Worm (Caenorhabditis elegans): ENCODE data around the gene F21G4.5.

Gene F21G4.5

DNA sequence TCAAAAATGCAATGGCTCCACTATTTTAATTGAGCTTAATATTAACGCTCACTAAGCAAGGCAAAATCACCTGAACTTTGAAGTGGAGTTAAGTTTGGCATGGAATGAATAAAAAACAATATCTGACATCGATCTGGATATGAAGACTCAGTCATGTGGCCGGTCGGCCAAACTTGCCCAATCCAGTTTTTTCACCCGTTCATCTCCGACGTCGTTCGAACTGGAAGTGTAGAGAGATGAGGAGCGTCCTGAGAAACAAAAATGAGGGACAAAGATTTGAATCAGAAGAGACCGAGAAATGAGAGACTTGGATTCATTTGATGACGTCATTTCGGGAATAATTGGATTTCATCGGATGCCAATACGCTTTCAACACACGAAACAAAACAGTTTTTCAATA lies 32.2 kb downstream of the F21G4.5 start:
- TF ChIP-seq eyg-1 (tag; optimal IDR thresholded peaks at IDR 0.05) (no peak), K09A11.1 (tag; optimal IDR thresholded peaks at IDR 0.05; ENCODE audit: insufficient read depth) (no peak), pag-3 (tag; optimal IDR thresholded peaks at IDR 0.05; ENCODE audit: borderline replicate concordance) (no peak), pros-1 (tag; optimal IDR thresholded peaks at IDR 0.05) (no peak), zip-5 (tag; optimal IDR thresholded peaks at IDR 0.05) (no peak), ceh-14 (tag; optimal IDR thresholded peaks at IDR 0.05) (no peak), unc-42 (tag; optimal IDR thresholded peaks at IDR 0.05) (no peak), pax-1 (tag; optimal IDR thresholded peaks at IDR 0.05) (no peak), unc-3 (GFP tag; conservative IDR thresholded peaks at IDR 0.05) (no peak), unc-3 (tag; optimal IDR thresholded peaks at IDR 0.05) (no peak)

DNA sequence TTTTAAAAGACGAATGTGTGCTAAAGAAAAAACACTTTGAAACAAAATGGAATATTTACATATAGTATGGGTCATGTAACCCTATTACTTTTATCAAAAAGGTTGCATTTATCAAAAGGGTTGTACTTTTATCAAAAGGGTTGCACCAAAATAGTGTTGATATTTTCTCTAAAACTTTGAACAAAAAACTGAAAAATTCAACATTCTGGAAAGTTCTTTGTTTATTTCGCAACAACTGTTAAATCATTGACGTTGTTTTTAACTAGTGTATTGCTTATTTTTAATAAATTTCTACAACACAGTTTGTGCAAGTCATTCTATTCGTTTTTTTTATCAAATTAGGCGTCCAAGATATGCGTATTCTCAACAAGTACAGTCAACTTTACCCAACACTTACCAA lies 32.6 kb downstream of the F21G4.5 start, which contains the start of the genes C17G1.5 and C17G1.14:
Gene C17G1.5, plus strand, starts transcription at position 266 of the 400 bp plus-strand sequence.
Gene C17G1.14, plus strand, starts transcription at position 277 of the 400 bp plus-strand sequence.
- no peak for TF ChIP-seq unc-3 (GFP tag; conservative IDR thresholded peaks at IDR 0.05)
- no peak for TF ChIP-seq unc-3 (tag; optimal IDR thresholded peaks at IDR 0.05)
- TF ChIP-seq fkh-6 (tag; optimal IDR thresholded peaks at IDR 0.05) = no peak
- TF ChIP-seq odd-2 (tag; optimal IDR thresholded peaks at IDR 0.05) = no peak
- TF ChIP-seq Y22D7AL.16 (tag; optimal IDR thresholded peaks at IDR 0.05) = no peak
- TF ChIP-seq syd-9 (tag; optimal IDR thresholded peaks at IDR 0.05) = no peak
- no peak for TF ChIP-seq ceh-24 (tag; optimal IDR thresholded peaks at IDR 0.05)
- no peak for TF ChIP-seq elt-4 (tag; optimal IDR thresholded peaks at IDR 0.05)
- TF ChIP-seq zip-5 (tag; optimal IDR thresholded peaks at IDR 0.05) = no peak
- TF ChIP-seq sox-2 (GFP tag; IDR thresholded peaks at IDR 0.05) = no peak
- TF ChIP-seq ceh-2 (tag; optimal IDR thresholded peaks at IDR 0.05) = no peak
- TF ChIP-seq ceh-30 (tag; optimal IDR thresholded peaks at IDR 0.05) = no peak
- no peak for TF ChIP-seq ceh-34 (tag; optimal IDR thresholded peaks at IDR 0.05)

- TF ChIP-seq madf-2 (tag; optimal IDR thresholded peaks at IDR 0.05) (no peak), che-1 (tag; optimal IDR thresholded peaks at IDR 0.05) (no peak), ceh-18 (tag; optimal IDR thresholded peaks at IDR 0.05) (no peak), F13H6.1 (tag; optimal IDR thresholded peaks at IDR 0.05) (no peak), tbx-7 (tag; optimal IDR thresholded peaks at IDR 0.05) (no peak), zip-5 (tag; optimal IDR thresholded peaks at IDR 0.05) (no peak), C38D4.7 (GFP tag; optimal IDR thresholded peaks at IDR 0.05) (no peak), lim-6 (tag; optimal IDR thresholded peaks at IDR 0.05) (no peak), K09A11.1 (tag; optimal IDR thresholded peaks at IDR 0.05; ENCODE audit: insufficient read depth) (no peak), ttx-3 (tag; optimal IDR thresholded peaks at IDR 0.05) (no peak), dve-1 (tag; optimal IDR thresholded peaks at IDR 0.05) (no peak), ceh-45 (GFP tag; IDR thresholded peaks at IDR 0.05) (no peak), eyg-1 (tag; optimal IDR thresholded peaks at IDR 0.05) (no peak), unc-86 (tag; optimal IDR thresholded peaks at IDR 0.05) (no peak), nhr-11 (tag; optimal IDR thresholded peaks at IDR 0.05) (no peak)
These were observed 34.6 kb downstream of the F21G4.5 start for ce11 chrX:9940524-9940923.

DNA sequence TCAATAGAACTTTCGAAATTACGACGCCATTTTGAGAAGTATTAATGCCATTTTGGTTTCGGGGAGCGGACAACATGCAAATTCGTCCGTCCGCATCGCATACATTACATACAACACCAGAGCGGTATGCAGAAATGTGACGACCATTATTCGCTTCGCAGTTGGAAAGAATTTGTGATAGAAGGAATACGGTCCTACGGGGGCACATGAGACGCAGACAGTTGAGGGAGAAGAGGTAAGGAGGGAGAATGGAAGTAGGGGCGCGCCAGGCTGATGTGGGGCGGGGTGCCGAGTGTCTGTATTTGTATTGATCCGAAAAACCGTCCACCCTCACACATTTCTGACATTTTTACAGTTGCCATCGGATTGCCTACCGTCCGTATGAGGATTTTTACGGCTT lies 35.4 kb downstream of the F21G4.5 start:
- peak; percentile 32 for TF ChIP-seq ceh-31 (tag; optimal IDR thresholded peaks at IDR 0.05)
- no peak for TF ChIP-seq nhr-232 (tag; optimal IDR thresholded peaks at IDR 0.05)
- TF ChIP-seq dmd-4 (tag; optimal IDR thresholded peaks at IDR 0.05; ENCODE audit: borderline replicate concordance) = no peak
- TF ChIP-seq gmeb-2 (tag; optimal IDR thresholded peaks at IDR 0.05) = no peak
- no peak for TF ChIP-seq ets-4 (tag; optimal IDR thresholded peaks at IDR 0.05)
- no peak for TF ChIP-seq odd-2 (tag; optimal IDR thresholded peaks at IDR 0.05)
- no peak for TF ChIP-seq ceh-45 (GFP tag; IDR thresholded peaks at IDR 0.05)
- TF ChIP-seq rnt-1 (tag; optimal IDR thresholded peaks at IDR 0.05) = no peak
- TF ChIP-seq pros-1 (tag; optimal IDR thresholded peaks at IDR 0.05) = peak; percentile 19
- no peak for TF ChIP-seq che-1 (tag; optimal IDR thresholded peaks at IDR 0.05)
- TF ChIP-seq ceh-6 (GFP tag; optimal IDR thresholded peaks at IDR 0.05) = no peak
- TF ChIP-seq T23F11.4 (GFP tag; optimal IDR thresholded peaks at IDR 0.05) = no peak
- no peak for TF ChIP-seq elt-2 (tag; optimal IDR thresholded peaks at IDR 0.05)
- peak; percentile 55 for TF ChIP-seq ref-2 (tag; optimal IDR thresholded peaks at IDR 0.05)
- TF ChIP-seq hlh-6 (tag; optimal IDR thresholded peaks at IDR 0.05) = peak; percentile 23
- no peak for TF ChIP-seq syd-9 (tag; optimal IDR thresholded peaks at IDR 0.05)
- no peak for TF ChIP-seq hlh-8 (tag; optimal IDR thresholded peaks at IDR 0.05)
- TF ChIP-seq K02D7.2 (tag; optimal IDR thresholded peaks at IDR 0.05) = no peak

Measured in whole organism, late embryonic.